Worm (Caenorhabditis elegans): Measurements from ENCODE around the gene bath-33.

DNA sequence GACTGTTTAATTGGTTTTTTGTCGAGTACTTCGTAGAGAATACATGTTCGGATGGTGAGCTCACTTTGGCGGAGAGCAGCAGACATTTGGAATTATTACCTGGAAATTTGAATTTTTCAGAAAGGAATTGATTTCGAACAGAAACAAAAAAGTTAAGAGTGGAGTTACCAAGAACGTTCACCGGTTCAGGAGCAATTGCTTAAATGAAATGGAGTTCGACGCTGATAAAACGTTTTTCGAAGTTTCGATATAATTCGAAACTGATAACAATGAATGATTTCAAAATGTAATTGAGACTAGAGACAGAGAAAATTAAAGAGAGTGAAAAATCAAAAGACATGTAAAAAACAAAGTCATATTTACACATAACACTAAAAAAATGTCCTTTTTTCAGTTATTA lies 4.7 kb upstream of the bath-33 start, which contains the start of gene fbxa-163:
- TF ChIP-seq F10B5.3 (tag; optimal IDR thresholded peaks at IDR 0.05) (no peak), R02D3.7 (tag; optimal IDR thresholded peaks at IDR 0.05) (no peak), nhr-76 (tag; optimal IDR thresholded peaks at IDR 0.05) (no peak), unc-130 (GFP tag; optimal IDR thresholded peaks at IDR 0.05) (no peak), fkh-10 (GFP tag; optimal IDR thresholded peaks at IDR 0.05) (no peak), dve-1 (tag; optimal IDR thresholded peaks at IDR 0.05; ENCODE audit: insufficient read depth) (no peak)

Data from whole organism, L4 larva.